Fruit fly (Drosophila melanogaster): Measurements from ENCODE around the gene MsrA.
A peak's percentile ranks its signal among the peaks of the same experiment; 100 is the strongest.

DNA sequence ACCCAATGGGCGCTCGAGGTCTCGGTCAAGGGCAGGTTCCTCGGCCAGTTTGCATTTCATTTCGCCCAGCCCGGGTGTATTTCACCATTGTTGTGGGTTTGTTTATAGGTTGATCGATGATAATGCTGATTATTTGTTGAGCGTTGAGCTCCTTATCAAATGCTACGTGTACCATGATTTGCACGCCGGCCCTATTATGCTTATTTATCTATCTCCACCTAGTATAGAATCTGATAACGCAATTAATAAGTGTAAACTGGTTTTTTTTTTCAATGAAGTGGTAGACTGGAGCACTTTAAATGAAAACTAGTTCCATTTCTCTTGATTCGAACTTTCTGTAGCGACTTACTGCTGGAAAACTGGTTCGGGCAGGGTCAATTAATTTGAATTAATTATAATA lies 8.6 kb upstream of the MsrA start:
- no peak for TF ChIP-seq Mnt (GFP tag; optimal IDR thresholded peaks at IDR 0.05)
- peak; percentile 8 for TF ChIP-seq cic (GFP tag; optimal IDR thresholded peaks at IDR 0.05)
- no peak for TF ChIP-seq toe (GFP tag; optimal IDR thresholded peaks at IDR 0.05)
- TF ChIP-seq CG7045 (GFP tag; optimal IDR thresholded peaks at IDR 0.05): no peak
- TF ChIP-seq CG12768 (GFP tag; optimal IDR thresholded peaks at IDR 0.05): no peak
- no peak for TF ChIP-seq ovo (GFP tag; optimal IDR thresholded peaks at IDR 0.05)
- no peak for TF ChIP-seq kay (GFP tag; ENCODE audit: borderline replicate concordance)
- no peak for TF ChIP-seq cnc (optimal IDR thresholded peaks at IDR 0.05)
- no peak for TF ChIP-seq Hr96 (GFP tag; optimal IDR thresholded peaks at IDR 0.05)
- TF ChIP-seq Clk (GFP tag; optimal IDR thresholded peaks at IDR 0.05): no peak
